Worm (Caenorhabditis elegans): ENCODE data around the gene tin-9.2.

ce11 chrIV:13095462-13095861 lies 3.3 kb upstream of the tin-9.2 start, which contains the start of gene rfc-3:
- TF ChIP-seq skn-1 (tag; optimal IDR thresholded peaks at IDR 0.05) (no peak), elt-1 (tag; optimal IDR thresholded peaks at IDR 0.05) (no peak), jun-1 (tag; optimal IDR thresholded peaks at IDR 0.05) (no peak), lin-15B (tag; optimal IDR thresholded peaks at IDR 0.05) (no peak), lin-39 (tag; optimal IDR thresholded peaks at IDR 0.05) (no peak), elt-3 (tag; optimal IDR thresholded peaks at IDR 0.05) (no peak), nhr-76 (tag; optimal IDR thresholded peaks at IDR 0.05) (no peak), nhr-11 (tag; optimal IDR thresholded peaks at IDR 0.05) (no peak), ztf-4 (tag; optimal IDR thresholded peaks at IDR 0.05) (no peak)
